Worm (Caenorhabditis elegans): Measurements from ENCODE around the gene saeg-2.
A peak's percentile ranks its signal among the peaks of the same experiment; 100 is the strongest.

ce11 chrIII:9255801-9256200, 15.6 kb downstream of the saeg-2 start:
- TF ChIP-seq lin-40 (tag; optimal IDR thresholded peaks at IDR 0.05): no peak
- no peak for TF ChIP-seq unc-62 (GFP tag; optimal IDR thresholded peaks at IDR 0.05)
- TF ChIP-seq zfh-2 (GFP tag; conservative IDR thresholded peaks at IDR 0.05): no peak
- TF ChIP-seq die-1 (tag; optimal IDR thresholded peaks at IDR 0.05): no peak
- no peak for TF ChIP-seq madf-6 (GFP tag; IDR thresholded peaks at IDR 0.05)
- no peak for TF ChIP-seq unc-130 (GFP tag; optimal IDR thresholded peaks at IDR 0.05)
- peak; percentile 79 for TF ChIP-seq nhr-80 (tag; optimal IDR thresholded peaks at IDR 0.05)
- TF ChIP-seq ceh-91 (GFP tag; IDR thresholded peaks at IDR 0.05): no peak
- no peak for TF ChIP-seq egl-44 (GFP tag; IDR thresholded peaks at IDR 0.05)
- TF ChIP-seq Y79H2A.3 (GFP tag; conservative IDR thresholded peaks at IDR 0.05): no peak
- TF ChIP-seq mel-28 (tag; optimal IDR thresholded peaks at IDR 0.05; ENCODE audit: borderline replicate concordance): no peak
- no peak for TF ChIP-seq xnd-1 (tag; optimal IDR thresholded peaks at IDR 0.05)
- TF ChIP-seq ets-4 (GFP tag; optimal IDR thresholded peaks at IDR 0.05): no peak
- no peak for TF ChIP-seq lsl-1 (GFP tag; optimal IDR thresholded peaks at IDR 0.05)

Measured in whole organism, young adult.